Fruit fly (Drosophila melanogaster): ENCODE results near the gene CG4278.
A peak's percentile ranks its signal among the peaks of the same experiment; 100 is the strongest.

Gene CG4278

dm6 chr2L:16310648-16311047 lies 16.2 kb upstream of the CG4278 start, which contains the start of the genes cni and fzy:
cni (minus strand) TSS chr2L:16310726.
fzy (plus strand) TSS chr2L:16310956.
- TF ChIP-seq Gug (GFP tag; IDR thresholded peaks at IDR 0.05) (no peak), Eip93F (GFP tag; optimal IDR thresholded peaks at IDR 0.05) (peak; percentile 59), OdsH (GFP tag; optimal IDR thresholded peaks at IDR 0.05) (no peak), lz (GFP tag; optimal IDR thresholded peaks at IDR 0.05) (peak; percentile 26), CG7368 (GFP tag; optimal IDR thresholded peaks at IDR 0.05) (no peak), CG31627 (GFP tag; optimal IDR thresholded peaks at IDR 0.05) (peak; percentile 23), esn (GFP tag; optimal IDR thresholded peaks at IDR 0.05) (peak; percentile 30), Eip78C (GFP tag) (no peak), Sox14 (GFP tag; optimal IDR thresholded peaks at IDR 0.05) (peak; percentile 42), achi (GFP tag; optimal IDR thresholded peaks at IDR 0.05) (peak; percentile 74), cyc (GFP tag; optimal IDR thresholded peaks at IDR 0.05) (peak; percentile 42), CG3032 (tag; optimal IDR thresholded peaks at IDR 0.05) (peak; percentile 23)

dm6 chr2L:16315027-16315426 lies 11.8 kb upstream of the CG4278 start:
- TF ChIP-seq Sox15 (GFP tag; optimal IDR thresholded peaks at IDR 0.05): no peak
- TF ChIP-seq vri (GFP tag; optimal IDR thresholded peaks at IDR 0.05): peak; percentile 94
- TF ChIP-seq Lpt (GFP tag; optimal IDR thresholded peaks at IDR 0.05): no peak
- TF ChIP-seq CG32006 (GFP tag; optimal IDR thresholded peaks at IDR 0.05): no peak
- TF ChIP-seq Blimp-1 (GFP tag; optimal IDR thresholded peaks at IDR 0.05): no peak
- peak; percentile 10 for TF ChIP-seq CG3032 (tag; optimal IDR thresholded peaks at IDR 0.05)
- peak; percentile 31 for TF ChIP-seq Ets96B (tag; optimal IDR thresholded peaks at IDR 0.05)
- peak; percentile 62 for TF ChIP-seq CG6163 (GFP tag; IDR thresholded peaks at IDR 0.05)
- TF ChIP-seq acj6 (GFP tag; optimal IDR thresholded peaks at IDR 0.05): no peak
- TF ChIP-seq lz (GFP tag; optimal IDR thresholded peaks at IDR 0.05): no peak
- no peak for TF ChIP-seq CG1621 (tag; optimal IDR thresholded peaks at IDR 0.05)
- TF ChIP-seq CG8119 (GFP tag; IDR thresholded peaks at IDR 0.05): peak; percentile 28; the same call in 2 of the 3 replicates
- TF ChIP-seq CG4318 (GFP tag; optimal IDR thresholded peaks at IDR 0.05): no peak
- TF ChIP-seq Eip78C (GFP tag): peak; percentile 60
- no peak; the same call in 2 of the 3 replicates for TF ChIP-seq eg (GFP tag; IDR thresholded peaks at IDR 0.05)
- TF ChIP-seq fkh (GFP tag; optimal IDR thresholded peaks at IDR 0.05): peak; percentile 62
- peak; percentile 65 for TF ChIP-seq CG6808 (GFP tag; optimal IDR thresholded peaks at IDR 0.05)
- peak; percentile 77 for TF ChIP-seq Sox14 (GFP tag; optimal IDR thresholded peaks at IDR 0.05)
- TF ChIP-seq ss (GFP tag; optimal IDR thresholded peaks at IDR 0.05): peak in 1 of 2 experiments; percentile 78
- no peak for TF ChIP-seq esn (GFP tag; optimal IDR thresholded peaks at IDR 0.05)
- no peak for TF ChIP-seq spab (GFP tag; optimal IDR thresholded peaks at IDR 0.05)
- TF ChIP-seq Eip93F (GFP tag; optimal IDR thresholded peaks at IDR 0.05): peak; percentile 38
- TF ChIP-seq dsx (GFP tag; optimal IDR thresholded peaks at IDR 0.05; ENCODE audit: poor library complexity, severe bottlenecking): peak; percentile 53
- TF ChIP-seq Gug (GFP tag; IDR thresholded peaks at IDR 0.05): no peak
- TF ChIP-seq CG6792 (GFP tag; optimal IDR thresholded peaks at IDR 0.05): no peak
- no peak for TF ChIP-seq Hr38 (GFP tag; optimal IDR thresholded peaks at IDR 0.05)
- TF ChIP-seq OdsH (GFP tag; optimal IDR thresholded peaks at IDR 0.05): no peak
- no peak for TF ChIP-seq CG10631 (GFP tag; optimal IDR thresholded peaks at IDR 0.05)

dm6 chr2L:16315844-16316243 lies 11.0 kb upstream of the CG4278 start:
- TF ChIP-seq fkh (GFP tag; optimal IDR thresholded peaks at IDR 0.05) (peak; percentile 14), CG1621 (tag; optimal IDR thresholded peaks at IDR 0.05) (no peak)

dm6 chr2L:16316410-16316809 lies 10.5 kb upstream of the CG4278 start:
- no peak for TF ChIP-seq salr (GFP tag; optimal IDR thresholded peaks at IDR 0.05)
- no peak for TF ChIP-seq Eip78C (GFP tag)
- TF ChIP-seq CG8319 (GFP tag; optimal IDR thresholded peaks at IDR 0.05): no peak
- TF ChIP-seq Blimp-1 (GFP tag; optimal IDR thresholded peaks at IDR 0.05): no peak
- TF ChIP-seq CG15336 (GFP tag; IDR thresholded peaks at IDR 0.05): no peak
- no peak for TF ChIP-seq esn (GFP tag; optimal IDR thresholded peaks at IDR 0.05)
- TF ChIP-seq CG7368 (GFP tag; optimal IDR thresholded peaks at IDR 0.05): no peak
- TF ChIP-seq Lpt (GFP tag; optimal IDR thresholded peaks at IDR 0.05): no peak
- TF ChIP-seq fd59A (GFP tag; optimal IDR thresholded peaks at IDR 0.05): no peak
- TF ChIP-seq topi (GFP tag; optimal IDR thresholded peaks at IDR 0.05): no peak

Measured in whole organism, prepupa.